Worm (Caenorhabditis elegans) whole organism, young adult: Measurements from ENCODE around the gene irk-1.
A peak's percentile ranks its signal among the peaks of the same experiment; 100 is the strongest.

Experiments used
- C17E4.6 ChIP-seq: fragments of 200-800 bp; sonication (Bioruptor generic); IDR thresholded peaks from 2 replicates; pipeline ENCODE4 v1.3.6; 2022; ENCODE audit warnings: missing genetic modification reagents, missing genetic modification characterization, missing compliant biosample characterization
- D2030.7 ChIP-seq: fragments of 200-800 bp; sonication (Bioruptor generic); IDR thresholded peaks from 2 replicates; pipeline ENCODE4 v1.3.6; 2022; ENCODE audit warnings: missing genetic modification reagents, missing genetic modification characterization, missing compliant biosample characterization
- F39B2.1 ChIP-seq: fragments of 200-800 bp; sonication (Bioruptor generic); IDR thresholded peaks from 2 replicates; pipeline ENCODE4 v1.3.6; 2022; ENCODE audit warnings: missing genetic modification reagents, missing genetic modification characterization, missing compliant biosample characterization
- F49E8.2 ChIP-seq: sonication (generic microtip); optimal IDR thresholded peaks from 3 replicates; lab custom pipeline; 2017; ENCODE audit warnings: missing genetic modification characterization, mild to moderate bottlenecking, missing compliant biosample characterization, antibody characterized with exemption, moderate library complexity; ENCODE audit not compliant: insufficient read depth
- F52B5.7 ChIP-seq: sonication (generic microtip); optimal IDR thresholded peaks from 2 replicates; lab custom pipeline; 2016; ENCODE audit warnings: mild to moderate bottlenecking, missing genetic modification characterization, missing compliant biosample characterization
- F57A8.1 ChIP-seq: fragments of 200-800 bp; sonication (Bioruptor generic); optimal IDR thresholded peaks from 2 replicates; lab custom pipeline; 2018; ENCODE audit warnings: mild to moderate bottlenecking, missing genetic modification characterization, moderate library complexity, missing compliant biosample characterization
- K11D2.4 ChIP-seq: fragments of 200-800 bp; sonication (Bioruptor generic); IDR thresholded peaks from 2 replicates; pipeline ENCODE4 v1.3.6; 2022; ENCODE audit warnings: missing genetic modification reagents, missing genetic modification characterization, missing compliant biosample characterization
- Y53F4B.3 ChIP-seq: fragments of 200-800 bp; sonication (Bioruptor generic); IDR thresholded peaks from 2 replicates; pipeline ENCODE4 v1.3.6; 2022; ENCODE audit warnings: missing genetic modification reagents, missing genetic modification characterization, missing compliant biosample characterization
- Y53G8AR.9 ChIP-seq: fragments of 200-800 bp; sonication (Bioruptor generic); conservative IDR thresholded peaks from 2 replicates; pipeline ENCODE4 v1.3.6; 2022; ENCODE audit warnings: missing genetic modification reagents, missing genetic modification characterization, missing compliant biosample characterization
- Y67H2A.10 ChIP-seq: fragments of 200-800 bp; sonication (Bioruptor generic); conservative IDR thresholded peaks from 2 replicates; pipeline ENCODE4 v1.3.6; 2022; ENCODE audit warnings: missing genetic modification reagents, missing genetic modification characterization, missing compliant biosample characterization
- akir-1 ChIP-seq: fragments of 200-800 bp; sonication (Bioruptor generic); optimal IDR thresholded peaks from 2 replicates; lab custom pipeline; 2018; ENCODE audit warnings: mild to moderate bottlenecking, missing genetic modification characterization, moderate library complexity, missing compliant biosample characterization
- aptf-2 ChIP-seq: fragments of 200-800 bp; sonication (Bioruptor generic); conservative IDR thresholded peaks from 2 replicates; pipeline ENCODE4 v1.3.6; 2022; ENCODE audit warnings: missing genetic modification reagents, missing genetic modification characterization, missing compliant biosample characterization
- atf-7 ChIP-seq: sonication (generic microtip); optimal IDR thresholded peaks from 2 replicates; lab custom pipeline; 2017; ENCODE audit warnings: mild to moderate bottlenecking, missing genetic modification characterization, missing compliant biosample characterization
- bed-2 ChIP-seq: fragments of 200-800 bp; sonication (Bioruptor generic); IDR thresholded peaks from 2 replicates; pipeline ENCODE4 v1.3.6; 2022; ENCODE audit warnings: missing genetic modification reagents, missing genetic modification characterization, missing compliant biosample characterization
- cebp-2 ChIP-seq: fragments of 200-800 bp; sonication (Bioruptor generic); IDR thresholded peaks from 2 replicates; pipeline ENCODE4 v1.3.6; 2022; ENCODE audit warnings: missing genetic modification characterization, missing compliant biosample characterization
- ceh-27 ChIP-seq: fragments of 200-800 bp; sonication (Bioruptor generic); optimal IDR thresholded peaks from 2 replicates; lab custom pipeline; 2018; ENCODE audit warnings: mild to moderate bottlenecking, missing genetic modification characterization, moderate library complexity, missing compliant biosample characterization
- ceh-79 ChIP-seq: sonication (generic microtip); optimal IDR thresholded peaks from 2 replicates; lab custom pipeline; 2017; ENCODE audit warnings: mild to moderate bottlenecking, missing genetic modification characterization, missing compliant biosample characterization
- chd-7 ChIP-seq: sonication (generic microtip); optimal IDR thresholded peaks from 2 replicates; lab custom pipeline; 2016; ENCODE audit warnings: mild to moderate bottlenecking, missing genetic modification characterization, moderate library complexity, missing compliant biosample characterization
- dox-1 ChIP-seq: fragments of 200-800 bp; sonication (Bioruptor generic); IDR thresholded peaks from 2 replicates; pipeline ENCODE4 v1.3.6; 2022; ENCODE audit warnings: missing genetic modification reagents, missing genetic modification characterization, missing compliant biosample characterization
- ekl-4 ChIP-seq: fragments of 200-800 bp; sonication (Bioruptor generic); IDR thresholded peaks from 2 replicates; pipeline ENCODE4 v1.3.6; 2022; ENCODE audit warnings: missing genetic modification reagents, missing genetic modification characterization, missing compliant biosample characterization
- him-1 ChIP-seq: sonication (generic microtip); optimal IDR thresholded peaks from 2 replicates; lab custom pipeline; 2016; ENCODE audit warnings: missing genotype, missing genetic modification reagents, missing genetic modification characterization, missing compliant biosample characterization
- hlh-26 ChIP-seq: fragments of 200-800 bp; sonication (Bioruptor generic); conservative IDR thresholded peaks from 2 replicates; pipeline ENCODE4 v1.3.6; 2022; ENCODE audit warnings: missing genetic modification reagents, missing genetic modification characterization, missing compliant biosample characterization
- hmg-1.2 ChIP-seq: fragments of 200-800 bp; sonication (Bioruptor generic); IDR thresholded peaks from 2 replicates; pipeline ENCODE4 v1.3.6; 2022; ENCODE audit warnings: missing genetic modification reagents, missing genetic modification characterization, missing compliant biosample characterization
- hmg-20 ChIP-seq: fragments of 200-800 bp; sonication (Bioruptor generic); IDR thresholded peaks from 2 replicates; pipeline ENCODE4 v1.3.6; 2022; ENCODE audit warnings: missing genetic modification reagents, missing genetic modification characterization, missing compliant biosample characterization
- let-526 ChIP-seq: fragments of 200-800 bp; sonication (Bioruptor generic); IDR thresholded peaks from 2 replicates; pipeline ENCODE4 v1.3.6; 2022; ENCODE audit warnings: missing genetic modification reagents, missing genetic modification characterization, missing compliant biosample characterization
- let-607 ChIP-seq, 2 experiments: fragments of 200-800 bp in 1 of 2; sonication (Bioruptor generic) in 1 of 2; sonication (generic microtip) in 1 of 2; optimal IDR thresholded peaks; 2 replicates each; lab custom pipeline; 2016 to 2018; ENCODE audit warnings: mild to moderate bottlenecking in 2 of 2, missing compliant biosample characterization in 2 of 2, missing genetic modification characterization in 2 of 2, moderate library complexity in 2 of 2, missing genotype in 1 of 2
- lin-26 ChIP-seq: fragments of 200-800 bp; sonication (Bioruptor generic); IDR thresholded peaks from 2 replicates; pipeline ENCODE4 v1.3.6; 2022; ENCODE audit warnings: missing genetic modification reagents, missing genetic modification characterization, missing compliant biosample characterization
- lin-40 ChIP-seq: sonication (generic microtip); optimal IDR thresholded peaks from 2 replicates; lab custom pipeline; 2016; ENCODE audit warnings: missing genetic modification characterization, mild to moderate bottlenecking, missing compliant biosample characterization, missing genotype, missing genetic modification reagents
- lin-54 ChIP-seq: fragments of 200-800 bp; sonication (Bioruptor generic); optimal IDR thresholded peaks from 2 replicates; lab custom pipeline; 2018; ENCODE audit warnings: mild to moderate bottlenecking, missing genetic modification characterization, missing compliant biosample characterization
- lir-1 ChIP-seq: fragments of 200-800 bp; sonication (Bioruptor generic); conservative IDR thresholded peaks from 2 replicates; pipeline ENCODE4 v1.3.6; 2022; ENCODE audit warnings: missing genetic modification reagents, missing genetic modification characterization, missing compliant biosample characterization
- lsy-27 ChIP-seq: sonication (generic microtip); optimal IDR thresholded peaks from 2 replicates; lab custom pipeline; 2017; ENCODE audit warnings: missing genetic modification characterization, mild to moderate bottlenecking, missing compliant biosample characterization, antibody characterized with exemption, missing genotype, borderline replicate concordance; ENCODE audit not compliant: insufficient read depth
- madf-3 ChIP-seq: fragments of 200-800 bp; sonication (Bioruptor generic); IDR thresholded peaks from 2 replicates; pipeline ENCODE4 v1.3.6; 2022; ENCODE audit warnings: missing genetic modification reagents, missing genetic modification characterization, missing compliant biosample characterization
- mcd-1 ChIP-seq: fragments of 200-800 bp; sonication (Bioruptor generic); IDR thresholded peaks from 2 replicates; pipeline ENCODE4 v1.3.6; 2022; ENCODE audit warnings: missing genetic modification reagents, missing genetic modification characterization, missing compliant biosample characterization
- mel-28 ChIP-seq: sonication (generic microtip); optimal IDR thresholded peaks from 2 replicates; lab custom pipeline; 2016; ENCODE audit warnings: borderline replicate concordance, mild to moderate bottlenecking, missing genetic modification characterization, missing compliant biosample characterization
- mxl-1 ChIP-seq: sonication (generic microtip); optimal IDR thresholded peaks from 2 replicates; lab custom pipeline; 2016; ENCODE audit warnings: missing genetic modification characterization, missing compliant biosample characterization
- nhr-90 ChIP-seq: sonication (generic microtip); optimal IDR thresholded peaks from 2 replicates; lab custom pipeline; 2016; ENCODE audit warnings: missing genotype, mild to moderate bottlenecking, missing genetic modification characterization, missing compliant biosample characterization
- pha-4 ChIP-seq: fragments of 150-350 bp; sonication (generic microtip); optimal IDR thresholded peaks from 2 replicates; lab custom pipeline; 2014; ENCODE audit warnings: missing biosample characterization, missing genetic modification reagents, missing genetic modification characterization
- rec-8 ChIP-seq, 2 experiments: sonication (generic microtip); optimal IDR thresholded peaks; 2 replicates each; lab custom pipeline; 2016; ENCODE audit warnings: mild to moderate bottlenecking in 2 of 2, missing genetic modification characterization in 2 of 2, missing genetic modification reagents in 2 of 2, missing genotype in 2 of 2, missing biosample characterization in 1 of 2, missing compliant biosample characterization in 1 of 2, moderate library complexity in 1 of 2
- snpc-4 ChIP-seq, 5 experiments: fragments of 150-350 bp in 1 of 5; sonication (generic microtip) in 4 of 5; optimal IDR thresholded peaks; 2 replicates each; lab custom pipeline; 2014 to 2018; ENCODE audit warnings: missing genetic modification characterization in 5 of 5, missing biosample characterization in 3 of 5, antibody characterized with exemption in 2 of 5, mild to moderate bottlenecking in 2 of 5, missing compliant biosample characterization in 2 of 5, missing genotype in 2 of 5, moderate library complexity in 2 of 5, missing genetic modification reagents in 1 of 5
- tbx-9 ChIP-seq: sonication (generic microtip); optimal IDR thresholded peaks from 2 replicates; lab custom pipeline; 2016; ENCODE audit warnings: borderline replicate concordance, missing genetic modification characterization, inconsistent platforms, missing compliant biosample characterization
- xnd-1 ChIP-seq: sonication (generic microtip); optimal IDR thresholded peaks from 2 replicates; lab custom pipeline; 2016; ENCODE audit warnings: missing genotype, missing genetic modification reagents, missing genetic modification characterization, missing compliant biosample characterization
- zfh-2 ChIP-seq: fragments of 200-800 bp; sonication (Bioruptor generic); conservative IDR thresholded peaks from 2 replicates; pipeline ENCODE4 v1.3.6; 2022; ENCODE audit warnings: missing genetic modification reagents, missing genetic modification characterization, missing compliant biosample characterization
- ztf-18 ChIP-seq: sonication (generic microtip); optimal IDR thresholded peaks from 2 replicates; lab custom pipeline; 2016; ENCODE audit warnings: missing genotype, mild to moderate bottlenecking, missing genetic modification characterization, missing compliant biosample characterization
- ztf-26 ChIP-seq: sonication (generic microtip); optimal IDR thresholded peaks from 2 replicates; lab custom pipeline; 2017; ENCODE audit warnings: missing genetic modification characterization, missing compliant biosample characterization

The irk-1 gene

ce11 chrX:6744537-6744936 lies 33.4 kb downstream of the irk-1 start (continued):
- no peak for TF ChIP-seq ceh-79 (tag; lab: Kevin White, UChicago)
- no peak for TF ChIP-seq Y53G8AR.9 (GFP tag; lab: Robert Waterston, UW)

ce11 chrX:6743853-6744346 lies 34.0 kb downstream of the irk-1 start:
- TF ChIP-seq let-607 (tag; optimal IDR thresholded peaks at IDR 0.05; lab: Kevin White, UChicago) (peak; percentile 37 to 60), ceh-27 (GFP tag; lab: Kevin White, UChicago) (peak; percentile 79), him-1 (tag; lab: Kevin White, UChicago) (no peak), akir-1 (GFP tag; lab: Kevin White, UChicago) (peak; percentile 41), lir-1 (GFP tag; lab: Robert Waterston, UW) (peak; percentile 52; the same call in 1 of the 2 replicates), cebp-2 (GFP tag; lab: Robert Waterston, UW) (0 out of 2 replicates have a peak, but pooled peaks have one; percentile 75), bed-2 (GFP tag; lab: Robert Waterston, UW) (no peak), lsy-27 (no peak), lin-26 (GFP tag; lab: Robert Waterston, UW) (peak; percentile 84), mel-28 (tag; lab: Kevin White, UChicago) (peak; percentile 63), lin-40 (tag; lab: Kevin White, UChicago) (peak; percentile 92), tbx-9 (tag; lab: Kevin White, UChicago) (no peak), hmg-20 (GFP tag; lab: Robert Waterston, UW) (no peak), madf-3 (0 out of 2 replicates have a peak, but pooled peaks have one; percentile 45), D2030.7 (GFP tag; lab: Robert Waterston, UW) (no peak), snpc-4 (GFP tag; optimal IDR thresholded peaks at IDR 0.05; lab: Kevin White, UChicago) (no peak), snpc-4 (tag; optimal IDR thresholded peaks at IDR 0.05; lab: Kevin White, UChicago) (peak; percentile 11 to 67 (median 41)), xnd-1 (tag; lab: Kevin White, UChicago) (no peak), ekl-4 (GFP tag; lab: Robert Waterston, UW) (peak; percentile 76), F49E8.2 (tag; lab: Kevin White, UChicago) (no peak), mxl-1 (no peak), let-526 (GFP tag; lab: Robert Waterston, UW) (peak; percentile 61; the same call in 1 of the 2 replicates), Y53F4B.3 (GFP tag; lab: Robert Waterston, UW) (no peak), F57A8.1 (no peak), zfh-2 (peak; percentile 45), ztf-26 (tag; lab: Kevin White, UChicago) (peak; percentile 97), hlh-26 (GFP tag; lab: Robert Waterston, UW) (no peak), chd-7 (tag; lab: Kevin White, UChicago) (peak; percentile 95), C17E4.6 (GFP tag; lab: Robert Waterston, UW) (peak; percentile 79), F52B5.7 (tag; lab: Kevin White, UChicago) (peak; percentile 74), pha-4 (tag; lab: Kevin White, UChicago) (peak; percentile 35), hmg-1.2 (GFP tag; lab: Robert Waterston, UW) (peak; percentile 59), ceh-79 (tag; lab: Kevin White, UChicago) (no peak), aptf-2 (GFP tag; lab: Robert Waterston, UW) (no peak), mcd-1 (GFP tag; lab: Robert Waterston, UW) (peak; percentile 47; the same call in 1 of the 2 replicates), Y67H2A.10 (GFP tag; lab: Robert Waterston, UW) (no peak), nhr-90 (tag; lab: Kevin White, UChicago) (peak; percentile 82), K11D2.4 (peak; percentile 89), ztf-18 (tag; lab: Kevin White, UChicago) (peak; percentile 32), rec-8 (tag; optimal IDR thresholded peaks at IDR 0.05; lab: Kevin White, UChicago) (no peak), atf-7 (tag; lab: Kevin White, UChicago) (peak; percentile 95), lin-54 (GFP tag; lab: Kevin White, UChicago) (peak; percentile 58), dox-1 (GFP tag; lab: Robert Waterston, UW) (peak; percentile 79), F39B2.1 (no peak)
